Worm (Caenorhabditis elegans) whole organism, midembryonic: ENCODE data around the gene pkg-2.

Experiments
- flt-1 ChIP-seq: fragments of 200-800 bp; sonication (Bioruptor generic); IDR thresholded peaks from 2 replicates; pipeline ENCODE4 v1.3.6; 2022; ENCODE audit warnings: missing genetic modification characterization, missing compliant biosample characterization
- ztf-23 ChIP-seq: fragments of 200-800 bp; sonication (Bioruptor generic); IDR thresholded peaks from 2 replicates; pipeline ENCODE4 v1.3.6; 2022; ENCODE audit warnings: missing genetic modification reagents, missing genetic modification characterization, missing compliant biosample characterization

ce11 chrIV:8523981-8524380, 3.3 kb downstream of the pkg-2 start:
- TF ChIP-seq ztf-23 (GFP tag; lab: Robert Waterston, UW) (no peak), flt-1 (no peak)
